Fruit fly (Drosophila melanogaster): ENCODE measurements around the gene CG7739.
A peak's percentile ranks its signal among the peaks of the same experiment; 100 is the strongest.

The CG7739 gene

DNA sequence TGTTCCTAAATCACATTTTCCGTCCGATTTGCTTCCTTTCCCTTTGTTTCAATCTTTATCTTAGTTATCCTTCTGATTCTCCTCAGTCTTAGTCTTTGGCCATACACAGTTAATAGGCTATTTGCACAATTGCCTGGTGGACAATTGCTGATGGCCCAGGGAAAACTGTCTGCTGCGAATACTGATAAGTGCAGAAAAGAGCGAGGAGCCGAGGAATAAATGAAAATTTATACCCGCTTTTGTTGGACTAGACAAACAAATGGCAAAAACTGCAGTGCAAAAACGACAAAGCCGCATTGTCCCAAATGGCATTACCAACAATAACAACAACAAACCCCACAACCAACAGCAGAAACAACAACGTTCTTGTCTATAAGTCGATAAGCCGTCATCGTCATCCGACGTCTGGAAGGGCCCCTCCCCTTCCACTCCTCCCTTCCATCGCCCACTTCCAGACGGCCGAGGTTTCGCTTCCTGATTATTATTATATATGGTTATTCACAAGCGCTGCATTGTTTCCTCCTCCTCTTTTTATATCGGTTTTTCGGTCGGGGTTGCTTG, 31.3 kb upstream of the CG7739 start:
- TF ChIP-seq usp (GFP tag; optimal IDR thresholded peaks at IDR 0.05) (no peak), Abd-B (GFP tag; optimal IDR thresholded peaks at IDR 0.05) (no peak), br (GFP tag; optimal IDR thresholded peaks at IDR 0.05) (peak; percentile 27), Rel (GFP tag; optimal IDR thresholded peaks at IDR 0.05) (no peak), Rel (tag; optimal IDR thresholded peaks at IDR 0.05) (peak; percentile 17)

dm6 chr3L:15593399-15593798, 30.5 kb upstream of the CG7739 start:
- TF ChIP-seq fru (GFP tag; optimal IDR thresholded peaks at IDR 0.05) (no peak), Hr83 (GFP tag; optimal IDR thresholded peaks at IDR 0.05; ENCODE audit: poor library complexity, severe bottlenecking) (no peak), dmrt93B (GFP tag; optimal IDR thresholded peaks at IDR 0.05) (no peak)

dm6 chr3L:15592536-15593260, 29.8 kb upstream of the CG7739 start:
- TF ChIP-seq Hr78 (GFP tag; optimal IDR thresholded peaks at IDR 0.05) (no peak), HLH106 (tag; optimal IDR thresholded peaks at IDR 0.05) (peak; percentile 19)

dm6 chr3L:15590803-15591597, 28.1 kb upstream of the CG7739 start:
- no peak for TF ChIP-seq brk (GFP tag; optimal IDR thresholded peaks at IDR 0.05)
- no peak for TF ChIP-seq Jra (GFP tag; optimal IDR thresholded peaks at IDR 0.05)
- TF ChIP-seq tai (GFP tag; optimal IDR thresholded peaks at IDR 0.05): no peak
- TF ChIP-seq sage (GFP tag; optimal IDR thresholded peaks at IDR 0.05): no peak
- TF ChIP-seq Hr83 (GFP tag; optimal IDR thresholded peaks at IDR 0.05; ENCODE audit: poor library complexity, severe bottlenecking): no peak

dm6 chr3L:15589746-15590145, 26.9 kb upstream of the CG7739 start:
- no peak for TF ChIP-seq brk (GFP tag; optimal IDR thresholded peaks at IDR 0.05)
- no peak for TF ChIP-seq dl (GFP tag; optimal IDR thresholded peaks at IDR 0.05; ENCODE audit: insufficient read depth in 1 of 2, partially characterized antibody in 2 of 2)
- TF ChIP-seq woc (GFP tag; optimal IDR thresholded peaks at IDR 0.05): no peak
- no peak for TF ChIP-seq GATAd (GFP tag; optimal IDR thresholded peaks at IDR 0.05)
- TF ChIP-seq dsf (GFP tag; optimal IDR thresholded peaks at IDR 0.05; ENCODE audit: borderline replicate concordance): no peak
- no peak for TF ChIP-seq HLH106 (tag; optimal IDR thresholded peaks at IDR 0.05)
- TF ChIP-seq Jra (GFP tag; optimal IDR thresholded peaks at IDR 0.05): no peak
- no peak for TF ChIP-seq usp (GFP tag; optimal IDR thresholded peaks at IDR 0.05)
- no peak for TF ChIP-seq foxo (GFP tag; optimal IDR thresholded peaks at IDR 0.05)
- TF ChIP-seq br (GFP tag; optimal IDR thresholded peaks at IDR 0.05): no peak
- no peak for TF ChIP-seq Myc (optimal IDR thresholded peaks at IDR 0.05)

- TF ChIP-seq Dif (GFP tag; optimal IDR thresholded peaks at IDR 0.05; ENCODE audit: partially characterized antibody): no peak
- no peak for TF ChIP-seq sv (GFP tag; optimal IDR thresholded peaks at IDR 0.05)
- TF ChIP-seq br (GFP tag; optimal IDR thresholded peaks at IDR 0.05): peak; percentile 44
- TF ChIP-seq Jra (GFP tag; optimal IDR thresholded peaks at IDR 0.05): no peak
- TF ChIP-seq GATAd (GFP tag; optimal IDR thresholded peaks at IDR 0.05): no peak
- peak; percentile 55 for TF ChIP-seq HLH106 (tag; optimal IDR thresholded peaks at IDR 0.05)
- no peak for TF ChIP-seq dsf (GFP tag; optimal IDR thresholded peaks at IDR 0.05; ENCODE audit: borderline replicate concordance)
- TF ChIP-seq dmrt93B (GFP tag; optimal IDR thresholded peaks at IDR 0.05): no peak
- peak in 1 of 2 experiments; percentile 44 for TF ChIP-seq foxo (GFP tag; optimal IDR thresholded peaks at IDR 0.05)
- no peak for TF ChIP-seq Mio (GFP tag; optimal IDR thresholded peaks at IDR 0.05)
- TF ChIP-seq usp (GFP tag; optimal IDR thresholded peaks at IDR 0.05): no peak
- TF ChIP-seq Sp1 (GFP tag; optimal IDR thresholded peaks at IDR 0.05): peak; percentile 57
- no peak for TF ChIP-seq Myc (optimal IDR thresholded peaks at IDR 0.05)
- TF ChIP-seq psq (GFP tag; optimal IDR thresholded peaks at IDR 0.05): peak; percentile 97
- TF ChIP-seq sage (GFP tag; optimal IDR thresholded peaks at IDR 0.05): no peak
- TF ChIP-seq Dfd (GFP tag; optimal IDR thresholded peaks at IDR 0.05): no peak
- no peak for TF ChIP-seq Abd-B (GFP tag; optimal IDR thresholded peaks at IDR 0.05)
- TF ChIP-seq OdsH (GFP tag; optimal IDR thresholded peaks at IDR 0.05): peak; percentile 36
- no peak for TF ChIP-seq tai (GFP tag; optimal IDR thresholded peaks at IDR 0.05)
- TF ChIP-seq dl (GFP tag; optimal IDR thresholded peaks at IDR 0.05; ENCODE audit: insufficient read depth in 1 of 2, partially characterized antibody in 2 of 2): no peak
- TF ChIP-seq pan (optimal IDR thresholded peaks at IDR 0.05): no peak
- peak; percentile 5 for TF ChIP-seq woc (GFP tag; optimal IDR thresholded peaks at IDR 0.05)
- peak; percentile 44 for TF ChIP-seq Hr83 (GFP tag; optimal IDR thresholded peaks at IDR 0.05; ENCODE audit: poor library complexity, severe bottlenecking)
- no peak for TF ChIP-seq Rel (GFP tag; optimal IDR thresholded peaks at IDR 0.05)
- peak; percentile 50 for TF ChIP-seq Rel (tag; optimal IDR thresholded peaks at IDR 0.05)
- no peak for TF ChIP-seq Hr78 (GFP tag; optimal IDR thresholded peaks at IDR 0.05)
- TF ChIP-seq fru (GFP tag; optimal IDR thresholded peaks at IDR 0.05): no peak
- TF ChIP-seq ey (GFP tag; optimal IDR thresholded peaks at IDR 0.05): no peak
- no peak for TF ChIP-seq N (GFP tag; optimal IDR thresholded peaks at IDR 0.05)
- TF ChIP-seq jim (GFP tag; optimal IDR thresholded peaks at IDR 0.05): no peak
- TF ChIP-seq CG9705 (GFP tag; optimal IDR thresholded peaks at IDR 0.05): no peak
- peak; percentile 19 for TF ChIP-seq h (GFP tag; optimal IDR thresholded peaks at IDR 0.05)
These were observed 25.8 kb upstream of the CG7739 start, which contains the start of gene RhoGAP71E for dm6 chr3L:15588514-15589138. Gene RhoGAP71E (plus strand): TSS chr3L:15588860.

All from whole organism, wandering third instar larva.